Worm (Caenorhabditis elegans) whole organism, L4/young adult: ENCODE data around the gene pcp-1.

Source experiments
- W03F9.2 ChIP-seq: fragments of 150-350 bp; optimal IDR thresholded peaks from 2 replicates; lab custom pipeline; 2014; ENCODE audit warnings: missing biosample characterization, missing genetic modification characterization
- dao-5 ChIP-seq: sonication (generic microtip); optimal IDR thresholded peaks from 2 replicates; lab custom pipeline; 2016; ENCODE audit warnings: missing genotype, missing genetic modification characterization, moderate library complexity, missing compliant biosample characterization
- him-1 ChIP-seq: sonication (generic microtip); optimal IDR thresholded peaks from 2 replicates; lab custom pipeline; 2016; ENCODE audit warnings: missing genotype, missing genetic modification reagents, missing genetic modification characterization, missing compliant biosample characterization

pcp-1 gene

DNA sequence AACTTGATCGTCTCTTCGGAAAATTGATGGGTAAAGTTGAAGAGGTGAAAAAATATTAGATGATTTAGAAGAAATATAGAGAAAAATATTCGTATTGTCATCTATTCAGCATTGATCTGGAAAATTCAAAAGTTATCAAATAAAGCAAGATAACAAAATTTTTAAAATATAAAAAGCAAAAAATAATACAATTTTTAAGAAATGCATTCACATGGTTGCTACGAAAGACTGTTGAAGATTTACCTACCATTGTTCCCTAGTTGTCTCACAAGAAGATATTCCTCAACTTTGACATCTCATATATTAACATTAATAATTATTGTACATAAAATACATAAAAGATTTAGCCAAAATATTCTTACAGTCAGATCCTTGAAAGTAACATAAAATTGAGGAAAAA, 4.4 kb upstream of the pcp-1 start, which contains the start of gene cdh-3:
Gene cdh-3, minus strand, starts transcription at position 101 of the 400 bp plus-strand sequence.
- TF ChIP-seq W03F9.2 (tag; lab: Kevin White, UChicago) (no peak), dao-5 (no peak), him-1 (no peak)

DNA sequence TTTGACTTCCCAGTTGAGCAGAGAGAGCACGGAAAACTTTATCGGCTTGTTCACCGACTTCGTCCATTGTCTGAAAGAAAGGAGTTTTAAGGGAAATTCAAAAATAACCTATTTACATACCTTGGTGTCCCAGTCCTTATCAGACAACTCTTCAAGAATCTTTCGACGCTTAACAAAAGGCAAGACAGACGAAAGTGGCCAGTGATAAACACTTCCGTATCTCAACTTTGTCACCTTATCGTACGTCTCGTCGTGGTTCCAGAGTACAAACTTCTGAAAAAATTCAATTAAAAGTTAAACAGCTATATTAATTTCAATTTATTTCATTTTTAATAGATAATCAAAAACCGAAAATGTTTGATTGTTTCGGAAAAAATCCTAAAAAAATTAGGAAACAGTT, 3.5 kb downstream of the pcp-1 start:
- TF ChIP-seq W03F9.2 (tag; lab: Kevin White, UChicago) (no peak), dao-5 (no peak), him-1 (no peak)

DNA sequence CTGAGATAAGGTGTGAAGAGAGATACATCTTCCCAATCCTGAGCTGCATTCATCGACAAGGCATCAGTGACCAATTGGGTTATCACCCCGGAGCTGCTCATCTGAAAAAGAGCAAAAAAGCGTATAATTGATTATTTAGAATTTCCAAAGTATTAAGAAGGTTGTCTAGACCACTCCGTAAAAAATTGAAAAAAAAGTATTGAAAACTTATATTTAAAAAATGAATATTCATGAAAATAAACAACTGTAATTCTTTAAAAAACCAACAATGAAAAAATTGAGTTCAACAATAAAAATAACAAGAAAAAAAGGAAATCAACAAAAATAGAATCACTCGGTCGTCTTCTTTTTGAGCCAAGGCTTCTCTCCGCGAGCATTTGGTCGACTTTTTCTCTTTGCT, 4.8 kb downstream of the pcp-1 start, which contains the start of gene mtx-2:
Gene mtx-2, minus strand, starts transcription at position 101 of the 400 bp plus-strand sequence.
- no peak for TF ChIP-seq W03F9.2 (tag; lab: Kevin White, UChicago)
- no peak for TF ChIP-seq dao-5
- no peak for TF ChIP-seq him-1

DNA sequence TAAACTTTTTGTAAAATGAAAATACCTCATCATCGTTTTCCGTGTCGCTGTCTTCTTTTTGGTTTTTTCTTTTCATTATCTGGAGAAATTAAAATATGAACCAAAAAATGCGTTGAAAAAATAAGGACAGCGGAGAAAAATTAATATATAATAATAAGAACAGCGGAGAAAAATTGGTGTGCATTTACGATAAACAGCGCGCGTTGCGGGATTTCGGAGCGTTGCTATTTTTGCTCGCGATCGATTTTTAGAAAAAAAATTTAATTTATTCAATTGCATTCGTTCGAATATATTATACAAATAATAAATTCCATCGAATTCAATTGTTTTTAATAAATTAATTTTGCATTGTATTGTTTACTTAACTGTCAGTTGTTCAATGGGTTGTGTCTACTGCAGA, 7.3 kb downstream of the pcp-1 start, which contains the start of gene ZK686.2:
Gene ZK686.2, minus strand, starts transcription at position 79 of the 400 bp plus-strand sequence.
- TF ChIP-seq him-1, result no peak
- TF ChIP-seq W03F9.2 (tag; lab: Kevin White, UChicago), result no peak
- no peak for TF ChIP-seq dao-5

DNA sequence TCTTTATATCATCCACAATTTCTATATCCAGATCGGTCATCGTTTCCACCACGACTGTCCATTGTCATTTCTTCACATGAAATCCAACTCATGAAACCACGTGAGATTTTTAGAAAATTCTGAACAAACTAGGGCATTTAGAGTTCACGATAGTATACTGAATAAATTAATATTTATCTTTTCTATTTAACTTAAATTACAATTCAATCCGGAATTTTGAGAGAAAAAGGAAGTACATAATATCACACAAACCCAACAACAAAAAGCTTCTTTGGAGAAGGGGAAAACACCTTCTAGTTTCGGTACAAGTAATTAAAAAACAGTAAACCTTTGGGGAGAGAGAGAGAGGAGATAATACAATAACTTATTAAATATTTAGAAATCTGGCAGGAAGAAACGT, 8.7 kb downstream of the pcp-1 start, which contains the start of gene ZK686.5:
Gene ZK686.5, minus strand, starts transcription at position 101 of the 400 bp plus-strand sequence.
- no peak for TF ChIP-seq him-1
- TF ChIP-seq W03F9.2 (tag; lab: Kevin White, UChicago), result no peak
- no peak for TF ChIP-seq dao-5

DNA sequence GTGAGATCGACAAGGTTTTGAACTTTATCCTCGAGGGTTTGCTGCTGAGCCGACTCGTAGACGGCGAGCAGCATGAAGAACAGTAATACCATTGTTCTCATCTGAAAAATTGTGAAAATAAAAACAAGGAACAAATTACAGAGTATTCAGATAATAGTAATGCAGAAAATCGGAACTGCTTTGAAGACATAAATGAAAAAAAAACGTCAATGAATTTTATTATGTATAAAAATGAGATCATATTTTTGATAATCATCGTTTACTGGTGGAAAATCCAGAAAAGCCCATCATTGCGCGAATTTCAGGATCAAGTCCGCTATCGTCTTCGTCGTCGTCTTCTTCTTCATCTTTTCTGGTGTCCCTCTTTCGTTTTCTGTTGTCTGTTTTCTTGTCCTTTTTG, 10.3 kb downstream of the pcp-1 start, which contains the start of gene ZK686.3:
Gene ZK686.3, minus strand, starts transcription at position 101 of the 400 bp plus-strand sequence.
- TF ChIP-seq him-1 (no peak), W03F9.2 (tag; lab: Kevin White, UChicago) (no peak), dao-5 (no peak)

DNA sequence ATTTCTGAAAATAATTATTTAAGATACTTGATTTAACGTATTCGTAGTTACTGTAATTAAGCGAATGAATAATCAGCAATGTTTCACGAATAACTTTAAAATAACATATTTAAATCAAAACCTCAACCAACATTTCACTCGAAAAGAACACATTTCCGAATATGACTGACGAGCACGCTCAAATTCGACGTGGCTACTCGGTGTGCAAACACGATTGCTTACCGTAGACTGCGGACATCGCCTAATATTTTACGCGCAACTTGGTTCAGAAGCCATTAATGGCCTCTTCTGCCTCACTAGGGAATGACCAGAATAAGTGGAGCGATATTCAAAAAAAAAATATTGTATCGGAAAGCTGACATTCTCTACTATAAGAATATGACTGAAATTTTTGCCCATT, 11.3 kb downstream of the pcp-1 start, which contains the start of gene snu-23:
Gene snu-23, minus strand, starts transcription at position 156 of the 400 bp plus-strand sequence.
- TF ChIP-seq W03F9.2 (tag; lab: Kevin White, UChicago) (no peak), dao-5 (no peak), him-1 (no peak)

DNA sequence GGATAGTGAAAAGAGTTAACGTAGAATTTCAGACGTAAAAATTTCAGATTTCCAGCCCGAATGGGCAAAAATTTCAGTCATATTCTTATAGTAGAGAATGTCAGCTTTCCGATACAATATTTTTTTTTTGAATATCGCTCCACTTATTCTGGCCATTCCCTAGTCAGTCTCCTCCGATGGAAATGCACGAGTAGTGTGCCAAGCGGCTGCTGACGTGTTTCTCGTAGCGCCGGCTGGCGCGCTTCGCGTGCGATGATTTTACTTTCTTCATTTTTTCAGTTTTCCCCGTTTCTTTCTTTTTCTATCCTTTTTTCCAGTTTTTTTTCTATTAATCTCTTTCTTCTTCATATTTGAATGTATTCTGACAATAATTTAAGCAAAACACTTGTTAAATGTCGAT, 12.3 kb downstream of the pcp-1 start:
- peak; percentile 8 for TF ChIP-seq W03F9.2 (tag; lab: Kevin White, UChicago)

DNA sequence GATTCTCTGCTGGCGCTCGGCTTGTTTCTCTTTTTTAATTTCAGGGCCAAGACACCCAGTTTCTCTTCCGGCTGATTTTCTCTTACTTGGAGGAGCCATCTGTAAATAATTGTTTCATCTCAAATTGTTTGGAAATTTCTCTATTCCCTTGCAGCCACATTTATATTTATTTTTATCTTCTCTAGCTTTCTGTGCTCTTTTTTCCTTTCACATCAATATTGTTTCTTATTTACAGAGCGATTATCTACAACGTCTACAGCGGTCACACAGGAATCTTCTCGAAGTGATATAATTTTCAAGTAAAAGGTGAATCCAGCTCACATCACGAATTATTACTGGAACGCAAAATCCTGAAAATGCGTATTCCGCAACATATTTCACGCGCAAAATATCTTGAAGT, 14.2 kb downstream of the pcp-1 start, which contains the start of the genes ZK686.6 and ZK686.1:
Gene ZK686.6, minus strand, starts transcription at position 101 of the 400 bp plus-strand sequence.
Gene ZK686.1, plus strand, starts transcription at position 234 of the 400 bp plus-strand sequence.
- no peak for TF ChIP-seq W03F9.2 (tag; lab: Kevin White, UChicago)
- TF ChIP-seq him-1, result no peak
- no peak for TF ChIP-seq dao-5

DNA sequence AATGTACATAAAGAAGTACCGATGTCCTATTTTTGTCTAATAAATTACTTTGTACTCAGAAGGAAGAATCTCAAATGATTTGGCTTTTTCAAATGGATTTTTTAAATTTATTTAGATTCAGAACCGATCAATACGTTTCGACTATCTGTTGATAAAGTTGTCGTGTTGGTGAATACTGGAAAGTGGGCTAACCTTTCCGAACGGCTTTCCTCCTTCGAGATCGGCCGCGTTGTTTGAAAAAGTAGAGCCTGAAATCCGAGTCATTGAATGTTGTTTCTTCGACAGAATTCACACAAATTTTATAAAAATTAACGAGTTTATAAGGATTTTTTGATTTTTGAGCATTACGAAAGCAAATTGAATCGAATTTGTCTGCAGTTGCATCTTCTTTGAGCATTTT, 15.1 kb downstream of the pcp-1 start:
- TF ChIP-seq dao-5, result no peak
- TF ChIP-seq W03F9.2 (tag; lab: Kevin White, UChicago), result no peak
- no peak for TF ChIP-seq him-1

DNA sequence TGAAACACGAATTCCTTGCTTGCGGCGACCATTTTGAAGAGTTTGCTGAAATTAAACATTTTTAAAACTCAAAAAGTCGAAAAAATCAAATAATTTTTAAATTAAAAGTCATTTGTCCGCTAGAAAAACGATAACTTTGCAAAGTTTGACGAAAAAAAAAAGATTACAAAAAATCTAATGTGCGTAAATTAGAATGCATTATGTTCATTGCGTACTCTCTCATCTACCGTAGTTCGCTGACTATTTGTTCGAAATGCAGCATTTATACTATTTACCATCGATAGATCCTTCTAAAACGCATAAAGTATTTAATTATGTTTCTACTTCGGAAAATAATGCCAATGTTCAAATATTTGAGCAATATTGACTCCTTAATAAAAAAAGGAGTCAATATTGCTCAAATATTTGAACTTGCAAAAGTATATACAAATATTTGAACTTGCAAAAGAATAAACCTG, 17.3 kb downstream of the pcp-1 start, which contains the start of gene bath-15:
Gene bath-15, minus strand, starts transcription at position 51 of the 458 bp plus-strand sequence.
- TF ChIP-seq him-1 (no peak), W03F9.2 (tag; lab: Kevin White, UChicago) (no peak), dao-5 (no peak)

DNA sequence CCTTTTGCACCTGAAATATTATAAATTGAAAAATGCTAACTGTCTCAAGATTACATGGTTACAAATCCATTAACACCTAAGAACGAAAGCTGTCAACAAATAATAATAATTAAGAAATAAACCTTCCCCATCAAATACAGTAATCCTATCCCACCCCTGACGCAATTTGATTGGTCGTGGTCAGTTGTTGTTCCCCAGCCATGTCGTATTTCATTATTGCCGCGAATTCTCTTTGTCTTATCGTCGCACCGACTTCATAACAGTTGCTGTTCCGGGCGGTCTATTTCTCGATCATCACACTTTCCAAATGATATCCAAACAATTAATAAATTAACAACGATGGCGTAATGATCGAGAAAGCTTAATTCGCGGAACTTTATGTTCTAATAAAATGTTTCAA, 19.8 kb downstream of the pcp-1 start:
- TF ChIP-seq dao-5, result no peak
- no peak for TF ChIP-seq W03F9.2 (tag; lab: Kevin White, UChicago)
- no peak for TF ChIP-seq him-1

DNA sequence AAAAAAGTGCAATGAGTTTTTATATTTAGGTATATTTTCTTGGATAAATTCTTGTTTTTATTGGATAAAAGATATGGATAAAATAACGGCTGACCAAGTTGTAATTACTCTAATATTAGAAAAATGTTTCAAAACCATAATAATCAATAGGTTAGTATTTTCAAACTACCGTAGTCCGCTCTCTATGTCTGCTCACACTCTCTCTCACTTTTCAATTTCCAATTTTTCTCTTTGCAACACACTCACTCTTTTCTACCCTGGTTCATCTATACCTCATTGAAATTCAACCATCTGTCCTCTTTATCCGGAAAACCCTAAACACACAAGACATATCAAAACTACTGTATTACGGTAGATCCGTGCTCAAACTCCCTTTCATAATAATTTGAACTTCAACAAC, 20.6 kb downstream of the pcp-1 start:
- TF ChIP-seq dao-5 (no peak), him-1 (no peak), W03F9.2 (tag; lab: Kevin White, UChicago) (no peak)

DNA sequence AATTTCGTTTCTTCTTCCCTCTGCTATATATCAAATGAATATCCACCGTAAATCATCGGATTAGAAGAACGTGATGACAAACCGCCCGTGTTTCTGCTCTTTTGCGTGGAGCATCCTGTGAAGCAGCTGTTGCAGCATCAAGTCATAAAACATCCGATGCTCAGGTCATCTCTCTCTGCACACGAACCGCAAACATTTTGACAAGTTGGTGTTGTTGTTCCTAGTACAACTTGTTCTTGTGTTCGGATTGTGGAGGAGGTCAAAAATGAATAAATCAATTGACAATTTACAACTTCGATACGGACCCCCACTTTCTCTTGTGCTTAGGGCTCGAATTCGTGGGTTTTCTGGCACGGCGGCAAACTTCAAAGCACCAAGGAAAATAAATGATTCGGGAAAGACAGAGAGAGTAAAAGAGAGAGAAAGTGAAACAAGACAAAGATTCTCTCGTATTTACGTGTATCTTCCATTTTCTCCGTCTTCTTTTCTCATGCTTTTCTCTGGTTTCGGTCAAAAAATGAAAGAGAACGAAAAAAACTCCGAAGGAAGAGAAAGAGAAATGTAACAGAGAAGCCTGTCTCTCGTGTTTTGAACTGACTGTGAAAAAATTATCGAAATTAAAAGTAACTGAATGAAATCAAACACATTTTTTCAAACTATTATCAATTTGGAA, 22.0 kb downstream of the pcp-1 start:
- TF ChIP-seq him-1, result no peak
- TF ChIP-seq dao-5, result no peak
- no peak for TF ChIP-seq W03F9.2 (tag; lab: Kevin White, UChicago)

DNA sequence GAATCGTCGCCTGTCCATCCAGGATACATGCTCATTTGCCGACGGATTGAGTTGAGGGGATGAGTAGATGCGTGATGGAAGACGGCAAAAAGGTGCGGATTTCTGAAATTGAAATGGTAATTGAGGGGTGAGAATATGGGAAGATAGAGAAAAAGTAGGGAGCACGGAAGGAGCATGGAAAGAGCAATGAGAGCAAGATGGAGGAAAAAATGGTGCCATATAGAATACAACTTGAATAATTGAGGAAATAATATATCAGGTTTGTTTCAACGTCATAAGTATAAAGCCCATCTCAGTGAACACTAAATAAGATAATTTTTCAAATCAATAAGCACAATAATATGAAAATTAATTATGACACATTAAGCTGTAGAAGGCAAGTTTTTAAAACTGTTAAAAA, 24.7 kb downstream of the pcp-1 start, which contains the start of gene mab-5:
Gene mab-5, minus strand, starts transcription at position 101 of the 400 bp plus-strand sequence.
- TF ChIP-seq him-1, result no peak
